Fruit fly (Drosophila melanogaster) whole organism, prepupa: ENCODE results near the gene CG6026.
A peak's percentile ranks its signal among the peaks of the same experiment; 100 is the strongest.

ENCODE experiments used
- CG10631 ChIP-seq: fragments of 200-800 bp; sonication (Bioruptor generic); optimal IDR thresholded peaks from 2 replicates; lab custom pipeline; 2016; ENCODE audit warnings: missing biosample characterization, missing genetic modification characterization
- CG10669 ChIP-seq: fragments of 200-800 bp; sonication (Bioruptor generic); optimal IDR thresholded peaks from 3 replicates; lab custom pipeline; 2018; ENCODE audit warnings: missing biosample characterization, mild to moderate bottlenecking, missing genetic modification characterization, moderate library complexity
- CG11294 ChIP-seq: fragments of 200-800 bp; sonication (Bioruptor generic); IDR thresholded peaks from 2 replicates; pipeline ENCODE4 v1.3.6; 2022; ENCODE audit warnings: missing biosample characterization, missing genetic modification characterization
- CG11902 ChIP-seq: fragments of 200-800 bp; sonication (Bioruptor generic); optimal IDR thresholded peaks from 3 replicates; lab custom pipeline; 2016; ENCODE audit warnings: missing biosample characterization, missing genetic modification characterization
- CG15336 ChIP-seq: fragments of 200-800 bp; sonication (Bioruptor generic); IDR thresholded peaks from 2 replicates; pipeline ENCODE4 v1.3.6; 2022; ENCODE audit warnings: missing biosample characterization, missing genetic modification characterization
- CG1621 ChIP-seq: fragments of 200-800 bp; sonication (Bioruptor generic); optimal IDR thresholded peaks from 3 replicates; lab custom pipeline; 2018; ENCODE audit warnings: missing biosample characterization, mild to moderate bottlenecking, missing genetic modification characterization
- CG16779 ChIP-seq: fragments of 200-800 bp; sonication (Bioruptor generic); optimal IDR thresholded peaks from 3 replicates; lab custom pipeline; 2017; ENCODE audit warnings: missing biosample characterization, mild to moderate bottlenecking, missing genetic modification characterization
- CG3032 ChIP-seq: fragments of 200-800 bp; optimal IDR thresholded peaks from 2 replicates; lab custom pipeline; 2019; ENCODE audit warnings: missing biosample characterization, mild to moderate bottlenecking, missing genetic modification characterization, moderate library complexity
- CG31627 ChIP-seq: fragments of 200-800 bp; sonication (Bioruptor generic); optimal IDR thresholded peaks from 3 replicates; lab custom pipeline; 2016; ENCODE audit warnings: missing biosample characterization, missing genetic modification characterization
- CG32006 ChIP-seq: fragments of 200-800 bp; sonication (Bioruptor generic); optimal IDR thresholded peaks from 3 replicates; lab custom pipeline; 2017; ENCODE audit warnings: missing biosample characterization, mild to moderate bottlenecking, missing genetic modification characterization
- CG34406 ChIP-seq: fragments of 200-800 bp; sonication (Bioruptor generic); optimal IDR thresholded peaks from 3 replicates; lab custom pipeline; 2016; ENCODE audit warnings: missing biosample characterization, missing genetic modification characterization
- CG3919 ChIP-seq: fragments of 200-800 bp; sonication (Bioruptor generic); optimal IDR thresholded peaks from 3 replicates; lab custom pipeline; 2016; ENCODE audit warnings: missing biosample characterization, missing genetic modification characterization
- CG4318 ChIP-seq: fragments of 200-800 bp; sonication (Bioruptor generic); optimal IDR thresholded peaks from 3 replicates; lab custom pipeline; 2017; ENCODE audit warnings: missing biosample characterization, mild to moderate bottlenecking, missing genetic modification characterization
- CG6163 ChIP-seq: fragments of 200-800 bp; sonication (Bioruptor generic); IDR thresholded peaks from 3 replicates; pipeline ENCODE4 v1.3.6; 2022; ENCODE audit warnings: missing biosample characterization, missing genetic modification characterization
- CG6808 ChIP-seq: fragments of 200-800 bp; sonication (Bioruptor generic); optimal IDR thresholded peaks from 3 replicates; lab custom pipeline; 2017; ENCODE audit warnings: missing biosample characterization, missing genetic modification characterization, mild to moderate bottlenecking, moderate library complexity, missing genetic modification reagents
- CG7368 ChIP-seq: fragments of 200-800 bp; sonication (Bioruptor generic); optimal IDR thresholded peaks from 3 replicates; lab custom pipeline; 2016; ENCODE audit warnings: missing biosample characterization, missing genetic modification characterization
- CG8119 ChIP-seq: fragments of 200-800 bp; sonication (Bioruptor generic); IDR thresholded peaks from 3 replicates; pipeline ENCODE4 v1.3.6; 2022; ENCODE audit warnings: missing biosample characterization, missing genetic modification characterization
- CG9139 ChIP-seq: fragments of 200-800 bp; sonication (Bioruptor generic); optimal IDR thresholded peaks from 3 replicates; lab custom pipeline; 2017; ENCODE audit warnings: missing biosample characterization, mild to moderate bottlenecking, missing genetic modification characterization
- Eip75B ChIP-seq: fragments of 200-800 bp; sonication (Bioruptor generic); optimal IDR thresholded peaks from 3 replicates; lab custom pipeline; 2016; ENCODE audit warnings: missing biosample characterization, missing genetic modification characterization
- Eip78C ChIP-seq: fragments of 200-800 bp; sonication (Bioruptor generic); peaks from one replicate; lab custom pipeline; 2016; ENCODE audit warnings: missing biosample characterization, missing genetic modification characterization
- Eip93F ChIP-seq: fragments of 200-800 bp; sonication (Bioruptor generic); optimal IDR thresholded peaks from 2 replicates; lab custom pipeline; 2016; ENCODE audit warnings: missing biosample characterization, mild to moderate bottlenecking, missing genetic modification characterization
- Ets96B ChIP-seq: fragments of 200-800 bp; optimal IDR thresholded peaks from 2 replicates; lab custom pipeline; 2019; ENCODE audit warnings: missing biosample characterization, mild to moderate bottlenecking, missing genetic modification characterization, moderate library complexity
- Hr38 ChIP-seq: sonication (Bioruptor generic); optimal IDR thresholded peaks from 2 replicates; lab custom pipeline; 2016; ENCODE audit warnings: missing biosample characterization, missing genetic modification characterization
- Hr39 ChIP-seq: fragments of 200-800 bp; sonication (Bioruptor generic); optimal IDR thresholded peaks from 2 replicates; lab custom pipeline; 2016; ENCODE audit warnings: missing biosample characterization, missing genetic modification characterization
- Hr4 ChIP-seq: fragments of 200-800 bp; sonication (Bioruptor generic); optimal IDR thresholded peaks from 3 replicates; lab custom pipeline; 2016; ENCODE audit warnings: missing biosample characterization, missing genetic modification characterization
- Met ChIP-seq: fragments of 200-800 bp; sonication (Bioruptor generic); optimal IDR thresholded peaks from 3 replicates; lab custom pipeline; 2016; ENCODE audit warnings: missing biosample characterization, missing genetic modification characterization
- OdsH ChIP-seq: fragments of 200-800 bp; sonication (Bioruptor generic); optimal IDR thresholded peaks from 3 replicates; lab custom pipeline; 2016; ENCODE audit warnings: missing biosample characterization, missing genetic modification characterization
- Smox ChIP-seq: fragments of 200-800 bp; sonication (Bioruptor generic); optimal IDR thresholded peaks from 3 replicates; lab custom pipeline; 2016; ENCODE audit warnings: missing biosample characterization, missing genetic modification characterization
- Sox102F ChIP-seq: fragments of 200-800 bp; sonication (Bioruptor generic); optimal IDR thresholded peaks from 2 replicates; lab custom pipeline; 2016; ENCODE audit warnings: missing biosample characterization, mild to moderate bottlenecking, missing genetic modification characterization
- Sox15 ChIP-seq: fragments of 200-800 bp; sonication (Bioruptor generic); optimal IDR thresholded peaks from 3 replicates; lab custom pipeline; 2016; ENCODE audit warnings: missing biosample characterization, missing genetic modification characterization
- achi ChIP-seq: fragments of 200-800 bp; sonication (Bioruptor generic); optimal IDR thresholded peaks from 3 replicates; lab custom pipeline; 2016; ENCODE audit warnings: missing biosample characterization, missing genetic modification characterization
- acj6 ChIP-seq: fragments of 200-800 bp; sonication (Bioruptor generic); optimal IDR thresholded peaks from 3 replicates; lab custom pipeline; 2016; ENCODE audit warnings: missing biosample characterization, missing genetic modification characterization
- dsx ChIP-seq: fragments of 200-800 bp; optimal IDR thresholded peaks from 3 replicates; lab custom pipeline; 2019; ENCODE audit warnings: missing biosample characterization, mild to moderate bottlenecking, missing genetic modification characterization, moderate library complexity; ENCODE audit not compliant: poor library complexity, severe bottlenecking
- eg ChIP-seq: fragments of 200-800 bp; sonication (Bioruptor generic); IDR thresholded peaks from 3 replicates; pipeline ENCODE4 v1.3.6; 2022; ENCODE audit warnings: missing biosample characterization, missing genetic modification characterization
- esn ChIP-seq: fragments of 200-800 bp; sonication (Bioruptor generic); optimal IDR thresholded peaks from 2 replicates; lab custom pipeline; 2016; ENCODE audit warnings: missing biosample characterization, mild to moderate bottlenecking, missing genetic modification characterization, moderate library complexity
- fd59A ChIP-seq: fragments of 200-800 bp; sonication (Bioruptor generic); optimal IDR thresholded peaks from 2 replicates; lab custom pipeline; 2017; ENCODE audit warnings: missing biosample characterization, mild to moderate bottlenecking, missing genetic modification characterization, missing genetic modification reagents
- fkh ChIP-seq: fragments of 200-800 bp; sonication (Bioruptor generic); optimal IDR thresholded peaks from 3 replicates; lab custom pipeline; 2017; ENCODE audit warnings: missing biosample characterization, mild to moderate bottlenecking, missing genetic modification characterization, moderate library complexity
- lz ChIP-seq: fragments of 200-800 bp; sonication (Bioruptor generic); optimal IDR thresholded peaks from 3 replicates; lab custom pipeline; 2016; ENCODE audit warnings: missing biosample characterization, missing genetic modification characterization
- salr ChIP-seq, 2 experiments: fragments of 200-800 bp; sonication (Bioruptor generic); optimal IDR thresholded peaks; 3 replicates each; lab custom pipeline; 2016 to 2018; ENCODE audit warnings: missing biosample characterization in 2 of 2, missing genetic modification characterization in 2 of 2, mild to moderate bottlenecking in 1 of 2
- ss ChIP-seq, 2 experiments: fragments of 200-800 bp; sonication (Bioruptor generic); optimal IDR thresholded peaks; 2 replicates in 1 of 2; 3 replicates in 1 of 2; lab custom pipeline; 2017 to 2018; ENCODE audit warnings: mild to moderate bottlenecking in 2 of 2, missing biosample characterization in 2 of 2, missing genetic modification characterization in 2 of 2, moderate library complexity in 1 of 2
- svp ChIP-seq: fragments of 200-800 bp; sonication (Bioruptor generic); peaks from one replicate; lab custom pipeline; 2016; ENCODE audit warnings: missing biosample characterization, missing genetic modification characterization
- topi ChIP-seq: fragments of 200-800 bp; sonication (Bioruptor generic); optimal IDR thresholded peaks from 3 replicates; lab custom pipeline; 2016; ENCODE audit warnings: missing biosample characterization, missing genetic modification characterization
- vri ChIP-seq: fragments of 200-800 bp; sonication (Bioruptor generic); optimal IDR thresholded peaks from 3 replicates; lab custom pipeline; 2016; ENCODE audit warnings: missing biosample characterization, mild to moderate bottlenecking, missing genetic modification characterization

The CG6026 gene

DNA sequence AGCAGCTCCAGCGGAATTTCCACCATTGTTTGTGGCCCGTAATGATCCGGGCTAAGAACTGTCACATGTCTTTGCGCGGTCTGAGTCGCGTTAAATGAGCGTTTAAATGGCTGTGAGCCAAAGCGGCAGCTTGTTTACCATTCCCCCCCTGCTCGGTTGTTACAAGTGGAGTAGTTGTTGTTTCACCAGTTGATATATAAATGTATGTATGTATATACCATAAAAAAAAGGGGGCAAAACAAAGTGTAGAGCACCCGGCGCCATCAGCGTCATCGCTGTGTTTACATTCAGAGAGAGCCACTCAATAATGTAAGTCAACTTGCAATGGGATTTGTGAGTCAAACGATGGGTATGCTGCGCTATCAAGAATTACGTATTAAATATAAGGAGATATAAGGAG lies 23.5 kb downstream of the CG6026 start (continued):
- TF ChIP-seq Ets96B (tag; lab: Kevin White, UChicago) = no peak
- TF ChIP-seq Hr4 (GFP tag; lab: Kevin White, UChicago) = peak; percentile 11

DNA sequence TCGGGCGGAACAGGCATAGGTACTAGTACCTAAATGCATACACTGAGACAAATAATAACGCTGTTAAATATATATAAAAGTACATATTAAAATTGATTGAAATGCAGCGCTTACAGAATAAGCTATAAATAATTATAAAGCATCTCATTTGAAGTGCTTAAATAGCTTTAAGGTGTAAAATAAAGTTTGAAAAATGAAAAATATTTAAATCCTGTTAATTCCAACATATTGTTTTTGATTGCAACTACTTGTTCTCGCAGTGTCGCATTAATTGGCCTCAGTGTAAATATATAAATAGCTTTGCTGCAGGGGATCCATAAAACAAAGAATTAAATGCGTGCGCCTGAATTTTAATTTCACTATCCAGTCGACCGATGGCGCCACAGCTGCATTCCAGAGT lies 25.0 kb downstream of the CG6026 start:
- TF ChIP-seq CG32006 (GFP tag; lab: Kevin White, UChicago) (peak; percentile 26), Hr4 (GFP tag; lab: Kevin White, UChicago) (peak; percentile 0), CG1621 (tag; lab: Kevin White, UChicago) (no peak), Eip75B (GFP tag; lab: Kevin White, UChicago) (peak; percentile 17), CG3032 (tag; lab: Kevin White, UChicago) (peak; percentile 22), svp (GFP tag; lab: Kevin White, UChicago) (peak; percentile 55), dsx (peak; percentile 20), Ets96B (tag; lab: Kevin White, UChicago) (peak; percentile 52), CG3919 (GFP tag; lab: Kevin White, UChicago) (no peak), fkh (GFP tag; lab: Kevin White, UChicago) (no peak), CG6808 (GFP tag; lab: Kevin White, UChicago) (peak; percentile 4), CG10669 (GFP tag; lab: Kevin White, UChicago) (peak; percentile 12), esn (GFP tag; lab: Kevin White, UChicago) (no peak), CG8119 (GFP tag; lab: Robert Waterston, UW) (0 out of 3 replicates have a peak, but pooled peaks have one; percentile 34), eg (GFP tag; lab: Robert Waterston, UW) (peak; percentile 36; the same call in 1 of the 3 replicates), Eip78C (GFP tag; lab: Kevin White, UChicago) (peak; percentile 61), CG15336 (GFP tag; lab: Robert Waterston, UW) (peak; percentile 56)

DNA sequence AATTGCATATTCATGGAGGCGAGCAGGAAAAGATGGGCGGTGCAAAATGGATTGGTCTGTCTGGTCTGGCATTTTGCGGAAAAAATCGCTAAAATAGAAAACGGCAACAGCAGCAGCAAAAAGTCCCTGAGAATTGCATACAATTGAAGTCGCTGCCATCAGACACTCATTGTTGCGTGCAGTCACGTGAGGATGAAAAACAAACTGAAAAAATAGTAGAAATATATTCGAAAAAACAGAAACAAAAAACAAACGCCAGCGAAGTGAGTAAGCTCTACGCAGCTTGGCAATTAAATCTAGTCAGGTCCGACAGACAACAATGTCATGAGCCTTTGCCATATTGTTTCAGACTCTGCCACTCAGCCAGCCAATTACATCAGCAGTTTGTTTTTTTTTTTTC lies 25.9 kb downstream of the CG6026 start:
- TF ChIP-seq CG15336 (GFP tag; lab: Robert Waterston, UW) (peak; percentile 29; the same call in 1 of the 2 replicates), CG6163 (GFP tag; lab: Robert Waterston, UW) (no peak), CG6808 (GFP tag; lab: Kevin White, UChicago) (no peak), Sox102F (GFP tag; lab: Kevin White, UChicago) (no peak), Ets96B (tag; lab: Kevin White, UChicago) (no peak), CG8119 (GFP tag; lab: Robert Waterston, UW) (peak; percentile 55; the same call in 1 of the 3 replicates), Hr38 (GFP tag; lab: Kevin White, UChicago) (no peak), Smox (GFP tag; lab: Kevin White, UChicago) (no peak), CG31627 (GFP tag; lab: Kevin White, UChicago) (no peak), CG3032 (tag; lab: Kevin White, UChicago) (no peak), CG11294 (GFP tag; lab: Robert Waterston, UW) (no peak), fd59A (no peak), acj6 (GFP tag; lab: Kevin White, UChicago) (no peak), topi (GFP tag; lab: Kevin White, UChicago) (no peak), CG1621 (tag; lab: Kevin White, UChicago) (no peak), eg (GFP tag; lab: Robert Waterston, UW) (0 out of 3 replicates have a peak, but pooled peaks have one; percentile 35), fkh (GFP tag; lab: Kevin White, UChicago) (no peak), CG10631 (GFP tag; lab: Kevin White, UChicago) (no peak), Met (GFP tag; lab: Kevin White, UChicago) (no peak), OdsH (no peak), CG3919 (GFP tag; lab: Kevin White, UChicago) (no peak), Eip93F (GFP tag; lab: Kevin White, UChicago) (no peak), Sox15 (GFP tag; lab: Kevin White, UChicago) (no peak), ss (GFP tag; optimal IDR thresholded peaks at IDR 0.05; lab: Kevin White, UChicago) (peak; percentile 4 to 74), Eip78C (GFP tag; lab: Kevin White, UChicago) (no peak), CG4318 (GFP tag; lab: Kevin White, UChicago) (no peak), CG16779 (no peak)
- TF ChIP-seq, all 60 proteins: peak for 4

DNA sequence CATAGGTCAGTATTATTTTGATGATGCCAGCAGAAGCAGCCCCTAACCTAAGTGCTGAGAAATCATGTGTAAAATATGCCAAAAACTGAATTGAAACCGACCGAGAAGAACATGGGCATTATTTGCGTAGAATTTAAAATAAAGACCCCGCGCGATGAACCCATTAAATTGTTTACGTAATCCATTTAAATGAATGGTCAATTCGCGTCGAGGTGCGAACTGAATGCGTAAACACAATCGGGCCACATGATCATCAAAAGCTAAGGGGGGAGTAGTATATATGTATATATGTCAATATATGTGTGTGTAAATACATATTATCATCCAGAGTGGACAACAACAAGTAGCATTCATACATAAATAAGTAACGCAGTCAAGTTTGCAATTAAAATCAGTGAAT lies 26.8 kb downstream of the CG6026 start:
- TF ChIP-seq achi (GFP tag; lab: Kevin White, UChicago) (no peak), CG11902 (GFP tag; lab: Kevin White, UChicago) (no peak), Hr4 (GFP tag; lab: Kevin White, UChicago) (no peak), CG9139 (GFP tag; lab: Kevin White, UChicago) (no peak), CG1621 (tag; lab: Kevin White, UChicago) (no peak), CG3032 (tag; lab: Kevin White, UChicago) (no peak), CG32006 (GFP tag; lab: Kevin White, UChicago) (no peak), lz (GFP tag; lab: Kevin White, UChicago) (no peak), CG34406 (GFP tag; lab: Kevin White, UChicago) (no peak), CG7368 (GFP tag; lab: Kevin White, UChicago) (no peak), OdsH (no peak), vri (GFP tag; lab: Kevin White, UChicago) (peak; percentile 82), CG31627 (GFP tag; lab: Kevin White, UChicago) (no peak), salr (GFP tag; optimal IDR thresholded peaks at IDR 0.05; lab: Kevin White, UChicago) (no peak), Hr39 (GFP tag; lab: Kevin White, UChicago) (no peak), Sox15 (GFP tag; lab: Kevin White, UChicago) (no peak), svp (GFP tag; lab: Kevin White, UChicago) (peak; percentile 81), fd59A (no peak), CG3919 (GFP tag; lab: Kevin White, UChicago) (no peak), CG10631 (GFP tag; lab: Kevin White, UChicago) (no peak)
